Worm (Caenorhabditis elegans) whole organism, L4 larva: ENCODE measurements around the gene Y58A7A.3.

Experiments used
- F10B5.3 ChIP-seq: sonication (generic microtip); optimal IDR thresholded peaks from 2 replicates; lab custom pipeline; 2016; ENCODE audit warnings: mild to moderate bottlenecking, missing genetic modification characterization, missing compliant biosample characterization
- Y105C5A.15 ChIP-seq: fragments of 200-800 bp; sonication (Bioruptor generic); IDR thresholded peaks from 2 replicates; pipeline ENCODE4 v1.3.6; 2022; ENCODE audit warnings: missing genetic modification characterization, missing compliant biosample characterization
- Y48G9A.11 ChIP-seq: fragments of 200-800 bp; sonication (Bioruptor generic); IDR thresholded peaks from 2 replicates; pipeline ENCODE4 v1.3.6; 2022; ENCODE audit warnings: missing genetic modification reagents, missing genetic modification characterization, missing compliant biosample characterization
- Y5F2A.4 ChIP-seq: fragments of 200-800 bp; sonication (Bioruptor generic); optimal IDR thresholded peaks from 2 replicates; lab custom pipeline; 2018; ENCODE audit warnings: mild to moderate bottlenecking, missing genetic modification characterization, missing compliant biosample characterization
- Y75B8A.6 ChIP-seq: fragments of 200-800 bp; sonication (Bioruptor generic); IDR thresholded peaks from 2 replicates; pipeline ENCODE4 v1.3.6; 2022; ENCODE audit warnings: missing genetic modification reagents, missing genetic modification characterization, missing compliant biosample characterization
- ZK337.2 ChIP-seq: fragments of 200-800 bp; sonication (Bioruptor generic); IDR thresholded peaks from 2 replicates; pipeline ENCODE4 v1.3.6; 2022; ENCODE audit warnings: missing genetic modification reagents, missing genetic modification characterization, missing compliant biosample characterization
- ZK546.5 ChIP-seq, 2 experiments: sonication (generic microtip); optimal IDR thresholded peaks; 2 replicates each; lab custom pipeline; 2017; ENCODE audit warnings: missing biosample characterization in 2 of 2, missing genetic modification characterization in 2 of 2
- aly-2 ChIP-seq: sonication (generic microtip); optimal IDR thresholded peaks from 2 replicates; lab custom pipeline; 2018; ENCODE audit warnings: missing biosample characterization, missing genetic modification characterization
- attf-4 ChIP-seq: sonication (generic microtip); optimal IDR thresholded peaks from 3 replicates; lab custom pipeline; 2017; ENCODE audit warnings: missing biosample characterization, missing genetic modification characterization
- ceh-20 ChIP-seq: fragments of 200-800 bp; sonication (Bioruptor generic); IDR thresholded peaks from 2 replicates; pipeline ENCODE4 v1.3.6; 2022; ENCODE audit warnings: missing genetic modification reagents, missing genetic modification characterization, missing compliant biosample characterization
- ceh-28 ChIP-seq: fragments of 150-350 bp; optimal IDR thresholded peaks from 2 replicates; lab custom pipeline; 2014; ENCODE audit warnings: missing biosample characterization, missing genetic modification reagents, missing genetic modification characterization
- ceh-44 ChIP-seq: fragments of 200-800 bp; sonication (Bioruptor generic); IDR thresholded peaks from 2 replicates; pipeline ENCODE4 v1.3.6; 2022; ENCODE audit warnings: missing genetic modification reagents, missing genetic modification characterization, missing compliant biosample characterization
- ceh-62 ChIP-seq: sonication (generic microtip); optimal IDR thresholded peaks from 2 replicates; lab custom pipeline; 2017; ENCODE audit warnings: missing biosample characterization, missing genetic modification characterization
- cey-2 ChIP-seq: sonication (generic microtip); optimal IDR thresholded peaks from 3 replicates; lab custom pipeline; 2017; ENCODE audit warnings: missing genetic modification characterization, mild to moderate bottlenecking, missing compliant biosample characterization, antibody characterized with exemption, borderline replicate concordance; ENCODE audit not compliant: insufficient read depth
- daf-12 ChIP-seq: fragments of 150-350 bp; optimal IDR thresholded peaks from 2 replicates; lab custom pipeline; 2014; ENCODE audit warnings: missing biosample characterization, missing genetic modification reagents, missing genetic modification characterization
- daf-16 ChIP-seq, 3 experiments: sonication (generic microtip); optimal IDR thresholded peaks; 2 replicates each; lab custom pipeline; 2016 to 2017; ENCODE audit warnings: missing genetic modification characterization in 3 of 3, missing genetic modification reagents in 3 of 3, mild to moderate bottlenecking in 2 of 3, missing compliant biosample characterization in 2 of 3, missing biosample characterization in 1 of 3, moderate library complexity in 1 of 3
- daf-8 ChIP-seq: fragments of 200-800 bp; sonication (Bioruptor generic); IDR thresholded peaks from 2 replicates; pipeline ENCODE4 v1.3.6; 2022; ENCODE audit warnings: missing genetic modification characterization, missing compliant biosample characterization
- dpl-1 ChIP-seq: fragments of 150-350 bp; optimal IDR thresholded peaks from 2 replicates; lab custom pipeline; 2014; ENCODE audit warnings: missing biosample characterization, missing genetic modification reagents, missing genetic modification characterization
- duxl-1 ChIP-seq: sonication (generic microtip); optimal IDR thresholded peaks from 2 replicates; lab custom pipeline; 2016; ENCODE audit warnings: mild to moderate bottlenecking, missing genetic modification characterization, moderate library complexity, missing compliant biosample characterization; ENCODE audit not compliant: poor library complexity
- dve-1 ChIP-seq: sonication (generic microtip); optimal IDR thresholded peaks from 2 replicates; lab custom pipeline; 2017; ENCODE audit warnings: antibody characterized with exemption, mild to moderate bottlenecking, missing genetic modification characterization, missing compliant biosample characterization; ENCODE audit not compliant: insufficient read depth
- fkh-10 ChIP-seq: fragments of 150-350 bp; optimal IDR thresholded peaks from 2 replicates; lab custom pipeline; 2014; ENCODE audit warnings: missing biosample characterization, missing genetic modification reagents, missing genetic modification characterization
- gei-8 ChIP-seq: fragments of 200-800 bp; sonication (Bioruptor generic); optimal IDR thresholded peaks from 2 replicates; lab custom pipeline; 2018; ENCODE audit warnings: mild to moderate bottlenecking, missing genetic modification characterization, missing compliant biosample characterization
- hlh-30 ChIP-seq: sonication (generic microtip); optimal IDR thresholded peaks from 2 replicates; lab custom pipeline; 2017; ENCODE audit warnings: antibody characterized with exemption, mild to moderate bottlenecking, missing genetic modification characterization, missing compliant biosample characterization; ENCODE audit not compliant: insufficient read depth
- lin-1 ChIP-seq: fragments of 200-800 bp; sonication (Bioruptor generic); IDR thresholded peaks from 2 replicates; pipeline ENCODE4 v1.3.6; 2022; ENCODE audit warnings: missing genetic modification reagents, missing genetic modification characterization, missing compliant biosample characterization
- madf-9 ChIP-seq: fragments of 200-800 bp; sonication (Bioruptor generic); conservative IDR thresholded peaks from 2 replicates; pipeline ENCODE4 v1.3.6; 2022; ENCODE audit warnings: missing genetic modification reagents, missing genetic modification characterization, missing compliant biosample characterization
- mes-2 ChIP-seq: sonication (generic microtip); optimal IDR thresholded peaks from 2 replicates; lab custom pipeline; 2016; ENCODE audit warnings: missing genotype, mild to moderate bottlenecking, missing genetic modification characterization, missing compliant biosample characterization; ENCODE audit not compliant: poor library complexity, severe bottlenecking
- mxl-3 ChIP-seq: fragments of 200-800 bp; sonication (Bioruptor generic); optimal IDR thresholded peaks from 2 replicates; lab custom pipeline; 2018; ENCODE audit warnings: mild to moderate bottlenecking, missing genetic modification characterization, missing compliant biosample characterization
- nhr-10 ChIP-seq: fragments of 150-350 bp; optimal IDR thresholded peaks from 2 replicates; lab custom pipeline; 2014; ENCODE audit warnings: missing biosample characterization, missing genetic modification characterization
- nhr-25 ChIP-seq: sonication (generic microtip); optimal IDR thresholded peaks from 2 replicates; lab custom pipeline; 2017; ENCODE audit warnings: missing genetic modification characterization, mild to moderate bottlenecking, missing compliant biosample characterization, antibody characterized with exemption, moderate library complexity, borderline replicate concordance; ENCODE audit not compliant: insufficient read depth
- nhr-77 ChIP-seq: fragments of 150-350 bp; optimal IDR thresholded peaks from 2 replicates; lab custom pipeline; 2014; ENCODE audit warnings: missing biosample characterization, missing genetic modification characterization
- php-3 ChIP-seq: fragments of 200-800 bp; sonication (Bioruptor generic); IDR thresholded peaks from 2 replicates; pipeline ENCODE4 v1.3.6; 2022; ENCODE audit warnings: missing genetic modification reagents, missing genetic modification characterization, missing compliant biosample characterization
- sdz-12 ChIP-seq: fragments of 200-800 bp; sonication (Bioruptor generic); optimal IDR thresholded peaks from 2 replicates; lab custom pipeline; 2018; ENCODE audit warnings: mild to moderate bottlenecking, missing genetic modification characterization, missing compliant biosample characterization
- snpc-1.2 ChIP-seq: fragments of 200-800 bp; sonication (Bioruptor generic); IDR thresholded peaks from 2 replicates; pipeline ENCODE4 v1.3.6; 2022; ENCODE audit warnings: missing genetic modification reagents, missing genetic modification characterization, missing compliant biosample characterization
- snpc-4 ChIP-seq: fragments of 150-350 bp; optimal IDR thresholded peaks from 2 replicates; lab custom pipeline; 2014; ENCODE audit warnings: missing biosample characterization, missing genetic modification characterization
- tag-97 ChIP-seq: fragments of 200-800 bp; sonication (Bioruptor generic); IDR thresholded peaks from 2 replicates; pipeline ENCODE4 v1.3.6; 2022; ENCODE audit warnings: missing genetic modification characterization, missing compliant biosample characterization
- tra-1 ChIP-seq: fragments of 200-800 bp; sonication (Bioruptor generic); IDR thresholded peaks from 2 replicates; pipeline ENCODE4 v1.3.6; 2022; ENCODE audit warnings: missing genetic modification reagents, missing genetic modification characterization, missing compliant biosample characterization
- unc-130 ChIP-seq: sonication (generic microtip); optimal IDR thresholded peaks from 2 replicates; lab custom pipeline; 2016; ENCODE audit warnings: missing genetic modification reagents, missing genetic modification characterization, missing compliant biosample characterization
- unc-39 ChIP-seq: sonication (generic microtip); optimal IDR thresholded peaks from 2 replicates; lab custom pipeline; 2017; ENCODE audit warnings: missing biosample characterization, missing genetic modification characterization
- unc-62 ChIP-seq, 3 experiments: fragments of 150-350 bp in 1 of 3; sonication (generic microtip); optimal IDR thresholded peaks in 2 of 3; peaks in 1 of 3; 1 replicate in 1 of 3; 2 replicates in 2 of 3; lab custom pipeline; 2014 to 2017; ENCODE audit warnings: missing biosample characterization in 3 of 3, missing genetic modification characterization in 3 of 3, missing genetic modification reagents in 3 of 3, missing genotype in 1 of 3
- vab-7 ChIP-seq: fragments of 200-800 bp; sonication (Bioruptor generic); IDR thresholded peaks from 2 replicates; pipeline ENCODE4 v1.3.6; 2022; ENCODE audit warnings: missing genetic modification reagents, missing genetic modification characterization, missing compliant biosample characterization
- zip-11 ChIP-seq: fragments of 200-800 bp; sonication (Bioruptor generic); IDR thresholded peaks from 2 replicates; pipeline ENCODE4 v1.3.6; 2022; ENCODE audit warnings: missing genetic modification characterization, missing compliant biosample characterization

The Y58A7A.3 gene

ce11 chrV:5046558-5046957 is 34.1 kb downstream of the Y58A7A.3 start:
- TF ChIP-seq tra-1 (GFP tag; lab: Robert Waterston, UW) (no peak), aly-2 (tag; lab: Kevin White, UChicago) (no peak), zip-11 (GFP tag; lab: Robert Waterston, UW) (no peak), daf-16 (GFP tag; optimal IDR thresholded peaks at IDR 0.05; lab: Kevin White, UChicago) (no peak), daf-16 (tag; optimal IDR thresholded peaks at IDR 0.05; lab: Kevin White, UChicago) (no peak), madf-9 (GFP tag; lab: Robert Waterston, UW) (no peak), gei-8 (GFP tag; lab: Kevin White, UChicago) (no peak), php-3 (GFP tag; lab: Robert Waterston, UW) (no peak), lin-1 (no peak), ceh-28 (tag; lab: Kevin White, UChicago) (no peak), mxl-3 (no peak), ZK337.2 (GFP tag; lab: Robert Waterston, UW) (no peak), sdz-12 (no peak), daf-8 (GFP tag; lab: Robert Waterston, UW) (no peak), mes-2 (tag; lab: Kevin White, UChicago) (no peak), Y105C5A.15 (GFP tag; lab: Robert Waterston, UW) (no peak)

ce11 chrV:5046103-5046502 is 34.6 kb downstream of the Y58A7A.3 start, which contains the start of gene exc-14:
Gene exc-14 (minus strand): TSS chrV:5046203.
- TF ChIP-seq vab-7: no peak
- no peak for TF ChIP-seq snpc-1.2
- no peak for TF ChIP-seq dve-1 (tag; lab: Kevin White, UChicago)
- TF ChIP-seq F10B5.3 (tag; lab: Kevin White, UChicago): no peak
- no peak for TF ChIP-seq attf-4 (tag; lab: Kevin White, UChicago)
- no peak for TF ChIP-seq dpl-1
- no peak for TF ChIP-seq madf-9 (GFP tag; lab: Robert Waterston, UW)
- no peak for TF ChIP-seq zip-11 (GFP tag; lab: Robert Waterston, UW)
- TF ChIP-seq fkh-10: no peak
- TF ChIP-seq unc-130: no peak
- TF ChIP-seq ZK546.5 (tag; optimal IDR thresholded peaks at IDR 0.05; lab: Kevin White, UChicago): no peak
- no peak for TF ChIP-seq Y75B8A.6 (GFP tag; lab: Robert Waterston, UW)
- no peak for TF ChIP-seq ceh-62 (tag; lab: Kevin White, UChicago)
- TF ChIP-seq ceh-20 (GFP tag; lab: Robert Waterston, UW): no peak
- no peak for TF ChIP-seq unc-39 (tag; lab: Kevin White, UChicago)
- TF ChIP-seq ceh-44: no peak
- TF ChIP-seq tag-97 (GFP tag; lab: Robert Waterston, UW): no peak
- no peak for TF ChIP-seq cey-2 (tag; lab: Kevin White, UChicago)

ce11 chrV:5040925-5041324 is 39.8 kb downstream of the Y58A7A.3 start, which contains the start of gene K11D12.8:
Gene K11D12.8 (minus strand): TSS chrV:5041001.
- no peak for TF ChIP-seq nhr-10 (tag; lab: Kevin White, UChicago)
- TF ChIP-seq unc-62 (GFP tag; optimal IDR thresholded peaks at IDR 0.05 in 1 of 2; lab: Kevin White, UChicago): peak in 1 of 2 experiments; percentile 77
- TF ChIP-seq unc-62 (tag; optimal IDR thresholded peaks at IDR 0.05; lab: Kevin White, UChicago): no peak

- TF ChIP-seq gei-8 (GFP tag; lab: Kevin White, UChicago) (no peak), nhr-25 (tag; lab: Kevin White, UChicago) (no peak), zip-11 (GFP tag; lab: Robert Waterston, UW) (no peak), Y48G9A.11 (GFP tag; lab: Robert Waterston, UW) (no peak), Y5F2A.4 (GFP tag; lab: Kevin White, UChicago) (no peak), duxl-1 (tag; lab: Kevin White, UChicago) (no peak), mes-2 (tag; lab: Kevin White, UChicago) (no peak), daf-12 (no peak), nhr-77 (tag; lab: Kevin White, UChicago) (no peak), snpc-4 (tag; lab: Kevin White, UChicago) (no peak), hlh-30 (tag; lab: Kevin White, UChicago) (no peak)
Measured at ce11 chrV:5039559-5039958, 41.1 kb downstream of the Y58A7A.3 start, which contains the start of gene K11D12.11. Gene K11D12.11 (minus strand): TSS chrV:5039600.
